Fruit fly (Drosophila melanogaster): ENCODE measurements around the gene exd.
A peak's percentile ranks its signal among the peaks of the same experiment; 100 is the strongest.

The exd gene

dm6 chrX:15986654-15987053 is 5.6 kb upstream of the exd start, which contains the start of gene ND-20 (continued):
- no peak for TF ChIP-seq CG2678 (tag; optimal IDR thresholded peaks at IDR 0.05)
- TF ChIP-seq slou (GFP tag; optimal IDR thresholded peaks at IDR 0.05), result no peak
- TF ChIP-seq toy (GFP tag; IDR thresholded peaks at IDR 0.05), result no peak
- no peak for TF ChIP-seq CG14667 (GFP tag; IDR thresholded peaks at IDR 0.05)
- TF ChIP-seq CG10462 (GFP tag; optimal IDR thresholded peaks at IDR 0.05), result no peak
- no peak for TF ChIP-seq ranshi (GFP tag; IDR thresholded peaks at IDR 0.05)
- no peak for TF ChIP-seq CG4854 (GFP tag; optimal IDR thresholded peaks at IDR 0.05)
- 0 out of 2 replicates have a peak, but pooled peaks have one; percentile 15 for TF ChIP-seq amos (GFP tag; IDR thresholded peaks at IDR 0.05; ENCODE audit: partially characterized antibody)
- TF ChIP-seq stc (GFP tag; IDR thresholded peaks at IDR 0.05), result no peak
- TF ChIP-seq ssp (GFP tag; IDR thresholded peaks at IDR 0.05), result peak; percentile 98
- TF ChIP-seq CG7556 (GFP tag; optimal IDR thresholded peaks at IDR 0.05), result no peak
- no peak for TF ChIP-seq run (tag; optimal IDR thresholded peaks at IDR 0.05)
- no peak for TF ChIP-seq fd64A (GFP tag; optimal IDR thresholded peaks at IDR 0.05)
- TF ChIP-seq E2f2 (GFP tag; IDR thresholded peaks at IDR 0.05), result peak; percentile 28; the same call in 1 of the 2 replicates
- TF ChIP-seq ac (GFP tag; optimal IDR thresholded peaks at IDR 0.05), result no peak
- TF ChIP-seq CkIIα-i1 (GFP tag; IDR thresholded peaks at IDR 0.05), result no peak
- no peak for TF ChIP-seq CG10274 (GFP tag; optimal IDR thresholded peaks at IDR 0.05)
- TF ChIP-seq CG16863 (GFP tag; optimal IDR thresholded peaks at IDR 0.05), result no peak
- no peak for TF ChIP-seq CG14050 (GFP tag; IDR thresholded peaks at IDR 0.05)
- TF ChIP-seq phol (tag; optimal IDR thresholded peaks at IDR 0.05), result peak; percentile 50
- no peak for TF ChIP-seq CG18262 (tag; optimal IDR thresholded peaks at IDR 0.05)
- no peak for TF ChIP-seq CG10209 (GFP tag; optimal IDR thresholded peaks at IDR 0.05)
- no peak for TF ChIP-seq jumu (GFP tag; optimal IDR thresholded peaks at IDR 0.05)
- no peak for TF ChIP-seq org-1 (GFP tag; optimal IDR thresholded peaks at IDR 0.05)
- no peak for TF ChIP-seq p53 (GFP tag; optimal IDR thresholded peaks at IDR 0.05)
- TF ChIP-seq CG10959 (GFP tag; IDR thresholded peaks at IDR 0.05), result no peak
- no peak for TF ChIP-seq hkb (optimal IDR thresholded peaks at IDR 0.05)
- no peak for TF ChIP-seq hkb (GFP tag; IDR thresholded peaks at IDR 0.05)
- no peak for TF ChIP-seq CG10543 (GFP tag; optimal IDR thresholded peaks at IDR 0.05)
- no peak for TF ChIP-seq cato (GFP tag; optimal IDR thresholded peaks at IDR 0.05; ENCODE audit: borderline replicate concordance)
- TF ChIP-seq MBD-R2 (GFP tag; IDR thresholded peaks at IDR 0.05), result peak; percentile 59
- TF ChIP-seq CG32532 (GFP tag; IDR thresholded peaks at IDR 0.05), result no peak
- TF ChIP-seq CG6765 (GFP tag; optimal IDR thresholded peaks at IDR 0.05), result no peak
- no peak for TF ChIP-seq CG11695 (GFP tag; IDR thresholded peaks at IDR 0.05)
- no peak for TF ChIP-seq chn (GFP tag; optimal IDR thresholded peaks at IDR 0.05)
- TF ChIP-seq C15 (GFP tag; IDR thresholded peaks at IDR 0.05), result no peak
- no peak for TF ChIP-seq HLH4C (GFP tag; IDR thresholded peaks at IDR 0.05; ENCODE audit: partially characterized antibody)
- TF ChIP-seq Six4 (GFP tag; optimal IDR thresholded peaks at IDR 0.05), result no peak
- TF ChIP-seq CG30403 (GFP tag; optimal IDR thresholded peaks at IDR 0.05), result peak; percentile 6
- no peak for TF ChIP-seq Optix (GFP tag; IDR thresholded peaks at IDR 0.05)
- TF ChIP-seq HLHmδ (GFP tag; optimal IDR thresholded peaks at IDR 0.05), result no peak
- TF ChIP-seq knrl (GFP tag; IDR thresholded peaks at IDR 0.05; ENCODE audit: partially characterized antibody), result peak; percentile 38; the same call in 1 of the 3 replicates
- TF ChIP-seq psq (GFP tag; optimal IDR thresholded peaks at IDR 0.05), result no peak
- no peak for TF ChIP-seq croc (GFP tag; conservative IDR thresholded peaks at IDR 0.05)
- TF ChIP-seq NfI (GFP tag; optimal IDR thresholded peaks at IDR 0.05), result no peak
- TF ChIP-seq lilli (GFP tag; optimal IDR thresholded peaks at IDR 0.05), result peak; percentile 47
- TF ChIP-seq Lpt (GFP tag; optimal IDR thresholded peaks at IDR 0.05), result no peak
- no peak for TF ChIP-seq CG1529 (GFP tag; optimal IDR thresholded peaks at IDR 0.05)
- no peak for TF ChIP-seq CG4424 (GFP tag; optimal IDR thresholded peaks at IDR 0.05)
- no peak for TF ChIP-seq zen2 (GFP tag; IDR thresholded peaks at IDR 0.05; ENCODE audit: partially characterized antibody)
- TF ChIP-seq onecut (GFP tag; IDR thresholded peaks at IDR 0.05), result no peak
- TF ChIP-seq schlank (tag; optimal IDR thresholded peaks at IDR 0.05), result no peak
- TF ChIP-seq CG11398 (GFP tag; optimal IDR thresholded peaks at IDR 0.05), result no peak

Data from whole organism, embryonic.